Worm (Caenorhabditis elegans) whole organism, L4/young adult: ENCODE results near the gene C08E8.5.
"Not testable (repeated sequence)": the region's sequence is repeated elsewhere in the genome, so short reads cannot be mapped to it uniquely, and the experiment has no call there.

Experiments
- W03F9.2 ChIP-seq: fragments of 150-350 bp; optimal IDR thresholded peaks from 2 replicates; lab custom pipeline; 2014; ENCODE audit warnings: missing biosample characterization, missing genetic modification characterization
- dao-5 ChIP-seq: sonication (generic microtip); optimal IDR thresholded peaks from 2 replicates; lab custom pipeline; 2016; ENCODE audit warnings: missing genotype, missing genetic modification characterization, moderate library complexity, missing compliant biosample characterization
- him-1 ChIP-seq: sonication (generic microtip); optimal IDR thresholded peaks from 2 replicates; lab custom pipeline; 2016; ENCODE audit warnings: missing genotype, missing genetic modification reagents, missing genetic modification characterization, missing compliant biosample characterization

The C08E8.5 gene

DNA sequence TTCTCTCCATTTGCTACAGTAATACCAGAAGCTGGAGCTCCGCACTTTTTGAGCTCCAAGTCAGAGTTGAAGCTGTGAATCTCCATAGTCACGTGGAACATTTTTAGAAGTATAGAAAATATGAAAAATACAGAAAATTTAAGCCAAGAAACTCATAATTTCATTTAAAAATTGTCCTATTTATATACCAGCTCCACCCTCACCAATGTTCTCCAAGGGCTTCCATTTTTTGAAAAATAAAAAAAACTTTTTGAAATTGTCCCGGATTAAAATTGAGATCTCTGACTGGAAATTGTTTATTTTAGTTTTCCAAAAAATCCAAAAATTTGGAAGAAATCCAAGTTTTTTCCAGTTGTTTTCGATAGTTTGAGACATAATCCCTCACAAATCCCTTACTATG lies at the start of gene C08E8.5:
C08E8.5 (minus strand) TSS at position 101 of the 400 bp plus-strand sequence.
- TF ChIP-seq dao-5 (tag; lab: Kevin White, UChicago) (no peak), him-1 (tag; lab: Kevin White, UChicago) (no peak), W03F9.2 (no peak)

DNA sequence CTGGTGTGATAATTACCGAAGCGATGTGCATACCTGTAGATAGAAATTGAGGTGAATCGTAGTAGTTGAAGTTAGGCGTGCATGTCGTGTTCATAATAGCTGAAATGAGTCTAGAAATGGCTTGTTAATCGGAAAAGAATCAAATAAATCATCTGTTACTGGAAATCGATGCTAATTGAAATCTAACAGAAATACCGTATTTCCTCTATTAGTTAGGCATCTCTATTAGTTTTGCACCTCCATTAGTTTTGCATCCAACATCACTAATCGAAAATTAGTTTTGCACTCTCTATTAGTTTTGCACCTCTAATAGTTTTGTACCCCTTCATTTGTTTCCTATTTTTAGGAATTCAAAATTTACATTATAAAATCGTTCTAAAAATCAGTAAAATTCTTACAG lies 45.0 kb upstream of the C08E8.5 start, which contains the start of gene srh-209:
srh-209 (minus strand) TSS at position 101 of the 400 bp plus-strand sequence.
- not testable (repeated sequence) for TF ChIP-seq W03F9.2; him-1 (tag; lab: Kevin White, UChicago); dao-5 (tag; lab: Kevin White, UChicago)

DNA sequence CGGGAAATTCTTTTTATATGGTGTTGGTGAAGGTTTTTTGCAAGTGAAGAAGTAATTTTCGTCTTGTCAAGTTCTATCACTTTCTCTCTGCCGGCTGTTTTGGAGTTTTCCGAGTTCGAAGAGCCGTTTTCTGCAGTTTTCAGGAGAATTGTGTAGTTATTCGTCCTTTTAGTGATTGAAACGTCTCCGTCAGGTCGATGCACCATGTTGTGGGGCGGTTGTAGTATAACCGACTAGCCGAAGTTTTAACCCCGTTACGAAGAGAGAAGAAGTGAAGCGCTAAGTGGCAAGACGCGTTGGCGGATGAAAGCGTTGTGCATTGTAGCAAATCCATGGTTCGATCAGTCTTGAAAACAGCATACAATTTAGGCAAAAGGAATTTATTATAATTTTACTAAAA lies 43.0 kb upstream of the C08E8.5 start:
- TF ChIP-seq dao-5 (tag; lab: Kevin White, UChicago), result no peak

- TF ChIP-seq dao-5 (tag; lab: Kevin White, UChicago) (no peak), him-1 (tag; lab: Kevin White, UChicago) (no peak), W03F9.2 (no peak)
These were observed 38.0 kb upstream of the C08E8.5 start, which contains the start of gene Y51A2B.16 for ce11 chrV:18397814-18398213. Y51A2B.16 (minus strand) TSS chrV:18397914.

ce11 chrV:18395649-18396048 lies 35.9 kb upstream of the C08E8.5 start, which contains the start of gene Y51A2B.9:
Y51A2B.9 (minus strand) TSS chrV:18395749.
- TF ChIP-seq W03F9.2 (no peak), dao-5 (tag; lab: Kevin White, UChicago) (no peak), him-1 (tag; lab: Kevin White, UChicago) (no peak)

- TF ChIP-seq him-1 (tag; lab: Kevin White, UChicago) (no peak), W03F9.2 (no peak), dao-5 (tag; lab: Kevin White, UChicago) (no peak)
These were observed 34.4 kb upstream of the C08E8.5 start, which contains the start of gene Y51A2B.6 for ce11 chrV:18394203-18394602. Y51A2B.6 (minus strand) TSS chrV:18394303.

DNA sequence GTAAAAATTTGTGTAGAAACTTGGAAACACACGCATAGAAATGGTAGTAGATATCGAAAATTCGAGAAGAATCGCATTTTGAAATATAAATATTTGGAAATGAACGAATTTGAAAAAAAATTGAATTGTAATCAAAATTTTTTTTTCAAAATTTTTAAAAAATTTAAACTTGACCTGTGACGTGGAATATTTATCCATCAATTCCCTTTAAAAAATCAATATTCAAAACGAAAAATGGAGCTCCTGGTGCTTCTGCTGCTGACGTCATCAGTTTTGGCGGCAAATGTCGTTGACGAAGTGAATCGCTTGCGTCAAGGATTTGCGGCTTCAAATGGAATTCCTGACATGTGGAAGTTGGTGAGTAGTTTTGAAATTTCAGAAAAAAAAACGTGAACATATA lies 29.3 kb upstream of the C08E8.5 start, which contains the start of the genes Y51A2B.4 and Y51A2B.5:
Y51A2B.4 (minus strand) TSS at position 101 of the 400 bp plus-strand sequence.
Y51A2B.5 (plus strand) TSS at position 232 of the 400 bp plus-strand sequence.
- no peak for TF ChIP-seq dao-5 (tag; lab: Kevin White, UChicago)

DNA sequence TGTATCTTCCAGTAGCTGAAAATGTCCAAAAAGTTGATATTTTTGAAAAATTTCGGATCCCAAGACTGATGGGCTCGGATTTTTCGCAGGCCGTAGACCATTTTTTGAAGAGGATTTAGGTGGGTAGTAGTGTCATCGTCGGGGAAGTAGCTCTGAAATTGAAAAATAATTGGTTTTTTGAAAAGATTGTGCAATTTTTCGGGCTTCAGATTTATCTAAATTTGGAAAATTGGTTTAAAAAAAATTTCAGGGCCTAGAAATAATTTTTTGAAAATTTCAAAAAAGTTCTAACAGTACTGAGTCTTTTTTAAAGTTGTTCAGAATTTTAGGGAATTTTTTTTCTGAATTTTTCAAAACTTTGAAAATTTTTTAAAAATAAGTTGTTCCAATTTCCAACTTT lies 22.8 kb upstream of the C08E8.5 start, which contains the start of gene nhr-288:
nhr-288 (minus strand) TSS at position 101 of the 400 bp plus-strand sequence.
- TF ChIP-seq him-1 (tag; lab: Kevin White, UChicago) (no peak), W03F9.2 (no peak), dao-5 (tag; lab: Kevin White, UChicago) (no peak)

- no peak for TF ChIP-seq dao-5 (tag; lab: Kevin White, UChicago)
- TF ChIP-seq him-1 (tag; lab: Kevin White, UChicago), result no peak
- TF ChIP-seq W03F9.2, result no peak
These were observed 19.0 kb upstream of the C08E8.5 start, which contains the start of gene Y51A2B.8 for ce11 chrV:18378819-18379218. Y51A2B.8 (plus strand) TSS chrV:18379119.

DNA sequence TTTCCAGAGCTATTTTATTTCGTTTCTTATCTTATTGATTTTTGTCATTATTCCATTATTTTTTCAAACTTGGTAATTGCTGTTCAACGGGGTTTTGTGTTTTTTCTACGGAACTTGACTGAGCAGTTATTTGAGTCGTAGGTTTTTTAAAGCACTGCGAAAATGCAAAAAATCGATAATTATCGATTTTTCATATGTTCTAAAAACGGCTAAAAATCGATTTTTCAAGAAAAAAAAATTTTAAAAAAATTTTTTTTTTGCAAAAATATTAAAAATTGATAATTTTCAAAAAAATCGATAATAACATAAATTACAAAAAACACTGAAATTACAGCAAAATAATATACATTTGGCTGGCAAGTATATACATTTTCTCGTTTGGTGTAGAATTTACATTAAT lies 15.8 kb upstream of the C08E8.5 start:
- TF ChIP-seq him-1 (tag; lab: Kevin White, UChicago) (no peak), dao-5 (tag; lab: Kevin White, UChicago) (no peak), W03F9.2 (no peak)

DNA sequence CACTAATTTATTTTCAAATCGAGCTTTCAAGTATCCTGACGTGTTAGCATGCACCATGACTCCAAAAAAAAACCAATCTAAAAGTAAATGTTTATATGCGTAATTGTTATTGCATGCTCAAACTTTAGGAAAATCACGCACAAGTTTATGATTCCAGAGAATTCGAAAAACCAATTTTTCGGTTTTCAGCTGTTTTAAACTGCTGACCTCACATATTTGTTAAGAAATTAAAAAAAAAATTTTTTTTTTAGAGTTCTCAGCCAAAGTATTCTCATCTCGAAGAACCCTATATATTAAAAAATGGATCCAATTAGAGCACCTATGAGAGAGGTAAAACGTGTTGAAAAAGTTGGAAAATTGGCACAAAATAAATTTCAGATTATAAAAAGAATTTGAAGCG lies 14.4 kb upstream of the C08E8.5 start, which contains the start of gene Y51A2B.2:
Y51A2B.2 (plus strand) TSS at position 301 of the 400 bp plus-strand sequence.
- TF ChIP-seq him-1 (tag; lab: Kevin White, UChicago), result no peak
- no peak for TF ChIP-seq dao-5 (tag; lab: Kevin White, UChicago)
- no peak for TF ChIP-seq W03F9.2

ce11 chrV:18371579-18371978 lies 11.8 kb upstream of the C08E8.5 start, which contains the start of gene C08E8.4:
C08E8.4 (plus strand) TSS chrV:18371846.
- TF ChIP-seq dao-5 (tag; lab: Kevin White, UChicago) (no peak), W03F9.2 (no peak), him-1 (tag; lab: Kevin White, UChicago) (no peak)

DNA sequence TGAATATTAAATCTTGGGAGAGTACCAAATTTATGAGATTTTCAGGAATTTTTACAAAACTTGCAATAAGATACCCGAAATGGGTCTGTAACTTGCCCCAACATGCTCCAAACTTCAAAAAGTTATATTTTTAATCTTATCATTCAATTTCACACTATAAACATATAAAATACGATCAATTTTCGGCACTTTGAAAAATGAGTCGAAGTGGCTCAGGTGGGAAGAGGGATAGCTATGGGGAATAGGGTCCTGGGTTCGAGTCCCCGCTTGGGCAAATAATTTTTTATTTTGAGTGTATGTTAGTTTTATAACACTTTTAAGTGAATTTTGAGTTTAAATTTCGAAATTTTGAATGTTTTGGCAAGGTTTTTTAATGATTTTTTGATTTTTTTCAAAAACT lies 11.2 kb upstream of the C08E8.5 start:
- TF ChIP-seq him-1 (tag; lab: Kevin White, UChicago) (no peak), dao-5 (tag; lab: Kevin White, UChicago) (no peak), W03F9.2 (no peak)

DNA sequence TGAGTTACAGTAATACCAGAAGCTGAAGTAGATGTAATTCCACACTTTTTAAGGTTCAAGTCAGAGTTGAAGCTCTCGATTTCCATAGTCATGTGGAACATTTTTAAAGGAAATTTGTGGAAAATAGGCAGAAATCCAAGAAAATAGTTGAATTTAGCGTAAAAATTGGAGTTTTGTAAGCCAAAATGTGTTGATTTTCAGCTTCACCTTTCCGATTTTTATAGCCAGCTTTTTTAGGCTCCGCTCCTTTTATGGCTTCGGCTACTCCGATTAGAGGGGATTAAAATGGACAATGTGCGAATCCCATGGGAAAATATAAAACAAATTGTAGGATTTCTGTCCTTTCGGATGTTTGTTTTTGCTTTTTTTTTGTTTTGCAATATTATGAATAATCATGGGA lies 8.5 kb upstream of the C08E8.5 start, which contains the start of gene C08E8.6:
C08E8.6 (minus strand) TSS at position 101 of the 400 bp plus-strand sequence.
- TF ChIP-seq dao-5 (tag; lab: Kevin White, UChicago) (no peak), him-1 (tag; lab: Kevin White, UChicago) (no peak), W03F9.2 (no peak)

ce11 chrV:18364558-18364957 lies 4.8 kb upstream of the C08E8.5 start, which contains the start of gene C08E8.9:
C08E8.9 (plus strand) TSS chrV:18364858.
- TF ChIP-seq W03F9.2, result no peak
- TF ChIP-seq him-1 (tag; lab: Kevin White, UChicago), result no peak
- no peak for TF ChIP-seq dao-5 (tag; lab: Kevin White, UChicago)
